Worm (Caenorhabditis elegans) whole organism, L4/young adult: ENCODE measurements around the gene ugt-49.

ENCODE experiments used
- W03F9.2 ChIP-seq: fragments of 150-350 bp; optimal IDR thresholded peaks from 2 replicates; lab custom pipeline; 2014; ENCODE audit warnings: missing biosample characterization, missing genetic modification characterization
- dao-5 ChIP-seq: sonication (generic microtip); optimal IDR thresholded peaks from 2 replicates; lab custom pipeline; 2016; ENCODE audit warnings: missing genotype, missing genetic modification characterization, moderate library complexity, missing compliant biosample characterization
- him-1 ChIP-seq: sonication (generic microtip); optimal IDR thresholded peaks from 2 replicates; lab custom pipeline; 2016; ENCODE audit warnings: missing genotype, missing genetic modification reagents, missing genetic modification characterization, missing compliant biosample characterization

- TF ChIP-seq W03F9.2 (tag; lab: Kevin White, UChicago) (no peak), him-1 (tag; lab: Kevin White, UChicago) (no peak), dao-5 (tag; lab: Kevin White, UChicago) (no peak)
Measured at ce11 chrV:10342904-10343303, 29.2 kb upstream of the ugt-49 start, which contains the start of gene K07C5.3.
